Worm (Caenorhabditis elegans) whole organism, early embryonic: ENCODE results near the gene clec-144.

ENCODE experiments used
- B0310.2 ChIP-seq: sonication (generic microtip); optimal IDR thresholded peaks from 2 replicates; lab custom pipeline; 2016; ENCODE audit warnings: mild to moderate bottlenecking, missing genetic modification characterization, missing compliant biosample characterization
- F13C5.2 ChIP-seq: sonication (generic microtip); optimal IDR thresholded peaks from 2 replicates; lab custom pipeline; 2017; ENCODE audit warnings: mild to moderate bottlenecking, missing genetic modification characterization, inconsistent platforms, missing compliant biosample characterization
- aly-1 ChIP-seq: sonication (generic microtip); optimal IDR thresholded peaks from 2 replicates; lab custom pipeline; 2016; ENCODE audit warnings: missing genetic modification characterization, missing compliant biosample characterization
- ama-1 ChIP-seq: fragments of 150-350 bp; optimal IDR thresholded peaks from 2 replicates; lab custom pipeline; 2014
- ceh-13 ChIP-seq: fragments of 200-800 bp; sonication (Bioruptor generic); optimal IDR thresholded peaks from 2 replicates; lab custom pipeline; 2018; ENCODE audit warnings: mild to moderate bottlenecking, missing genetic modification characterization, missing compliant biosample characterization
- ceh-36 ChIP-seq: sonication (generic microtip); optimal IDR thresholded peaks from 2 replicates; lab custom pipeline; 2016; ENCODE audit warnings: missing genetic modification characterization, inconsistent platforms, missing compliant biosample characterization
- ets-7 ChIP-seq: sonication (generic microtip); optimal IDR thresholded peaks from 2 replicates; lab custom pipeline; 2016; ENCODE audit warnings: missing genotype, missing genetic modification characterization, missing compliant biosample characterization
- flt-1 ChIP-seq: fragments of 200-800 bp; sonication (Bioruptor generic); IDR thresholded peaks from 2 replicates; pipeline ENCODE4 v1.3.6; 2022; ENCODE audit warnings: missing genetic modification characterization, missing compliant biosample characterization
- hmbx-1 ChIP-seq: sonication (generic microtip); optimal IDR thresholded peaks from 2 replicates; lab custom pipeline; 2016; ENCODE audit warnings: mild to moderate bottlenecking, missing genetic modification characterization, missing compliant biosample characterization
- hmg-4 ChIP-seq: fragments of 200-800 bp; sonication (Bioruptor generic); optimal IDR thresholded peaks from 2 replicates; lab custom pipeline; 2018; ENCODE audit warnings: mild to moderate bottlenecking, missing genetic modification characterization, missing compliant biosample characterization
- hnd-1 ChIP-seq: sonication (generic microtip); optimal IDR thresholded peaks from 2 replicates; lab custom pipeline; 2016; ENCODE audit warnings: missing genetic modification characterization, missing compliant biosample characterization
- pes-1 ChIP-seq: fragments of 200-800 bp; sonication (Bioruptor generic); IDR thresholded peaks from 2 replicates; pipeline ENCODE4 v1.3.6; 2022; ENCODE audit warnings: missing genetic modification reagents, missing genetic modification characterization, missing compliant biosample characterization
- scrt-1 ChIP-seq: fragments of 200-800 bp; sonication (Bioruptor generic); IDR thresholded peaks from 2 replicates; pipeline ENCODE4 v1.3.6; 2022; ENCODE audit warnings: missing genetic modification characterization, missing compliant biosample characterization
- sea-1 ChIP-seq: fragments of 200-800 bp; sonication (Bioruptor generic); conservative IDR thresholded peaks from 2 replicates; pipeline ENCODE4 v1.3.6; 2022; ENCODE audit warnings: missing genetic modification characterization, missing compliant biosample characterization
- tbx-11 ChIP-seq: fragments of 200-800 bp; sonication (Bioruptor generic); IDR thresholded peaks from 2 replicates; pipeline ENCODE4 v1.3.6; 2022; ENCODE audit warnings: missing genetic modification characterization, missing compliant biosample characterization
- tbx-37 ChIP-seq: fragments of 200-800 bp; sonication (Bioruptor generic); conservative IDR thresholded peaks from 2 replicates; pipeline ENCODE4 v1.3.6; 2022; ENCODE audit warnings: missing genetic modification reagents, missing genetic modification characterization, missing compliant biosample characterization
- tra-4 ChIP-seq: sonication (generic microtip); optimal IDR thresholded peaks from 2 replicates; lab custom pipeline; 2017; ENCODE audit warnings: missing genetic modification characterization, missing compliant biosample characterization

clec-144 gene

ce11 chrII:11838353-11838752 is 6.0 kb upstream of the clec-144 start:
- TF ChIP-seq sea-1 (no peak), aly-1 (tag; lab: Kevin White, UChicago) (no peak), B0310.2 (tag; lab: Kevin White, UChicago) (no peak), ceh-13 (GFP tag; lab: Kevin White, UChicago) (no peak), scrt-1 (GFP tag; lab: Robert Waterston, UW) (no peak), flt-1 (GFP tag; lab: Robert Waterston, UW) (no peak)

ce11 chrII:11836554-11837218 is 4.3 kb upstream of the clec-144 start:
- TF ChIP-seq B0310.2 (tag; lab: Kevin White, UChicago) = no peak
- no peak for TF ChIP-seq hmg-4 (GFP tag; lab: Kevin White, UChicago)
- TF ChIP-seq tra-4 (tag; lab: Kevin White, UChicago) = no peak
- TF ChIP-seq hmbx-1 (tag; lab: Kevin White, UChicago) = no peak
- no peak for TF ChIP-seq F13C5.2 (tag; lab: Kevin White, UChicago)
- TF ChIP-seq ceh-36 (tag; lab: Kevin White, UChicago) = no peak
- TF ChIP-seq flt-1 (GFP tag; lab: Robert Waterston, UW) = no peak
- TF ChIP-seq ceh-13 (GFP tag; lab: Kevin White, UChicago) = no peak
- TF ChIP-seq sea-1 = no peak
- no peak for TF ChIP-seq aly-1 (tag; lab: Kevin White, UChicago)
- no peak for TF ChIP-seq tbx-37 (GFP tag; lab: Robert Waterston, UW)
- no peak for TF ChIP-seq ets-7 (tag; lab: Kevin White, UChicago)

ce11 chrII:11835208-11835607 is 2.8 kb upstream of the clec-144 start, which contains the start of gene T27D12.6:
Gene T27D12.6 (plus strand): TSS chrII:11835508.
- TF ChIP-seq tbx-11 (GFP tag; lab: Robert Waterston, UW) (no peak), hnd-1 (tag; lab: Kevin White, UChicago) (no peak), ceh-36 (tag; lab: Kevin White, UChicago) (no peak), pes-1 (GFP tag; lab: Robert Waterston, UW) (no peak), hmbx-1 (tag; lab: Kevin White, UChicago) (no peak), sea-1 (no peak), hmg-4 (GFP tag; lab: Kevin White, UChicago) (no peak), ets-7 (tag; lab: Kevin White, UChicago) (no peak), aly-1 (tag; lab: Kevin White, UChicago) (no peak)

ce11 chrII:11830601-11831000 is 1.8 kb downstream of the clec-144 start:
- TF ChIP-seq scrt-1 (GFP tag; lab: Robert Waterston, UW) = no peak

- TF ChIP-seq ceh-36 (tag; lab: Kevin White, UChicago) (no peak), sea-1 (no peak), F13C5.2 (tag; lab: Kevin White, UChicago) (no peak), aly-1 (tag; lab: Kevin White, UChicago) (no peak), tra-4 (tag; lab: Kevin White, UChicago) (no peak), scrt-1 (GFP tag; lab: Robert Waterston, UW) (no peak), pes-1 (GFP tag; lab: Robert Waterston, UW) (no peak), flt-1 (GFP tag; lab: Robert Waterston, UW) (no peak), hnd-1 (tag; lab: Kevin White, UChicago) (no peak), hmg-4 (GFP tag; lab: Kevin White, UChicago) (no peak), ets-7 (tag; lab: Kevin White, UChicago) (no peak), tbx-37 (GFP tag; lab: Robert Waterston, UW) (no peak)
Measured at ce11 chrII:11829920-11830319, 2.5 kb downstream of the clec-144 start, which contains the start of gene pes-5. Gene pes-5 (minus strand): TSS chrII:11830020.

ce11 chrII:11824673-11825072 is 7.7 kb downstream of the clec-144 start:
- TF ChIP-seq tbx-11 (GFP tag; lab: Robert Waterston, UW) (0 out of 2 replicates have a peak, but pooled peaks have one; percentile 51), scrt-1 (GFP tag; lab: Robert Waterston, UW) (peak; percentile 71)

- TF ChIP-seq ceh-13 (GFP tag; lab: Kevin White, UChicago) (no peak), ets-7 (tag; lab: Kevin White, UChicago) (no peak), hnd-1 (tag; lab: Kevin White, UChicago) (no peak), F13C5.2 (tag; lab: Kevin White, UChicago) (no peak), sea-1 (no peak), hmg-4 (GFP tag; lab: Kevin White, UChicago) (no peak), flt-1 (GFP tag; lab: Robert Waterston, UW) (no peak), ceh-36 (tag; lab: Kevin White, UChicago) (no peak)
Measured at ce11 chrII:11823566-11824308, 8.6 kb downstream of the clec-144 start, which contains the start of gene Y6D1A.1. Gene Y6D1A.1 (minus strand): TSS chrII:11823616.

- TF ChIP-seq hmbx-1 (tag; lab: Kevin White, UChicago) (no peak), tbx-37 (GFP tag; lab: Robert Waterston, UW) (no peak), B0310.2 (tag; lab: Kevin White, UChicago) (no peak), tbx-11 (GFP tag; lab: Robert Waterston, UW) (no peak), flt-1 (GFP tag; lab: Robert Waterston, UW) (no peak), sea-1 (no peak), scrt-1 (GFP tag; lab: Robert Waterston, UW) (no peak), tra-4 (tag; lab: Kevin White, UChicago) (no peak), aly-1 (tag; lab: Kevin White, UChicago) (no peak), hnd-1 (tag; lab: Kevin White, UChicago) (no peak), ceh-13 (GFP tag; lab: Kevin White, UChicago) (no peak), ceh-36 (tag; lab: Kevin White, UChicago) (no peak), ama-1 (lab: Kevin White, UChicago) (no peak), ets-7 (tag; lab: Kevin White, UChicago) (no peak), hmg-4 (GFP tag; lab: Kevin White, UChicago) (no peak), pes-1 (GFP tag; lab: Robert Waterston, UW) (no peak)
Measured at ce11 chrII:11819824-11820223, 12.6 kb downstream of the clec-144 start, which contains the start of gene Y6D1A.2. Gene Y6D1A.2 (minus strand): TSS chrII:11819924.
